Worm (Caenorhabditis elegans) whole organism, L4/young adult: ENCODE results near the gene C05G5.2.

Source experiments
- W03F9.2 ChIP-seq: fragments of 150-350 bp; optimal IDR thresholded peaks from 2 replicates; lab custom pipeline; 2014; ENCODE audit warnings: missing biosample characterization, missing genetic modification characterization
- dao-5 ChIP-seq: sonication (generic microtip); optimal IDR thresholded peaks from 2 replicates; lab custom pipeline; 2016; ENCODE audit warnings: missing genotype, missing genetic modification characterization, moderate library complexity, missing compliant biosample characterization
- him-1 ChIP-seq: sonication (generic microtip); optimal IDR thresholded peaks from 2 replicates; lab custom pipeline; 2016; ENCODE audit warnings: missing genotype, missing genetic modification reagents, missing genetic modification characterization, missing compliant biosample characterization

DNA sequence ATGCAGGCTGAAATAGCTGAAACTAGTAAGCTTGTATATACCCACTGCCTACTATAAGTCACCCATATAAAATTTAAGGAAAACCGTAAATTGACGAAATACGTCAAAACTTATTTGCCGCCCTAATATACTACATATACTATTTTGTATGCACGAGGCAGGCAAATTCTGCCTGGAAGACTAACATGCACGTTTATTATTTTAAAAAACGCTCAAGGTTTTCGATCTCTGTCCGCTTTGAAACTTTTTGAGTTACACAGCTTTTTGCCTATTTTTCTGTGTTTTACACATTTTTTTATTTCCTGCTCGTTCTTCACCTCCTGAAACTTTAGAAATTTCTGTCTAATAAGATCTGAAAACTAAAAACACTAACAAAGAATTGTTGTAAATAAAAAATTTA lies 3.9 kb upstream of the C05G5.2 start:
- TF ChIP-seq dao-5 (tag; lab: Kevin White, UChicago) (no peak), him-1 (tag; lab: Kevin White, UChicago) (no peak), W03F9.2 (no peak)
